Worm (Caenorhabditis elegans): ENCODE data around the gene F36H5.10.

F36H5.10 gene

ce11 chrII:1722394-1722793, 34.7 kb upstream of the F36H5.10 start, which contains the start of the genes fbxb-5 and btb-8:
Gene fbxb-5, minus strand, starts transcription at chrII:1722494.
Gene btb-8, plus strand, starts transcription at chrII:1722770.
- TF ChIP-seq unc-39 (tag; optimal IDR thresholded peaks at IDR 0.05) (no peak), egl-27 (tag; optimal IDR thresholded peaks at IDR 0.05) (no peak), ztf-1 (GFP tag; conservative IDR thresholded peaks at IDR 0.05) (no peak), mab-5 (tag; optimal IDR thresholded peaks at IDR 0.05) (no peak), nhr-21 (tag; optimal IDR thresholded peaks at IDR 0.05) (no peak), sem-4 (tag; optimal IDR thresholded peaks at IDR 0.05) (no peak), mbf-1 (tag; optimal IDR thresholded peaks at IDR 0.05) (no peak), lin-11 (tag; optimal IDR thresholded peaks at IDR 0.05) (no peak), Y55F3AM.14 (GFP tag; optimal IDR thresholded peaks at IDR 0.05) (no peak), ama-1 (optimal IDR thresholded peaks at IDR 0.05) (no peak)

DNA sequence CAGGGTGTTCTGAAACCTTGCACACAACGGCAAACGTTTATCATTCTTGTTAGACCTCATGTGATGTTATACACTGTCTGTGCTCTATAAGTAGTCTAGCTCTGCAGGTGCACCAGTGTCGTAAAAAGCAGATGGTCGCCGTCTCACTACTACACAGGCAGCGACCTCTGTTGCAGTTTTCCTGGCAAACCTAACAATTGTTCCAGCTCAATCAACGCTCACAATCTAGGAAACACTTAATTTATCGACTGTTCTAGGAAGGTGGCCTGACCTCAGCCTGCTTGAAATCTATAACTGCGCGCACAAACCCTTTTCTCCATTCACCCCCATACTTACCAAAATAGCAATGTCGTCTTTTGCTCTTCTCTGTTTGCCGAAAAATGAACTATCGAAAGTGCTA, 32.8 kb upstream of the F36H5.10 start, which contains the start of gene fbxb-11:
Gene fbxb-11, plus strand, starts transcription at position 301 of the 400 bp plus-strand sequence.
- TF ChIP-seq sem-4 (tag; optimal IDR thresholded peaks at IDR 0.05) (no peak), ztf-4 (tag; optimal IDR thresholded peaks at IDR 0.05) (no peak), ZK546.5 (tag; optimal IDR thresholded peaks at IDR 0.05) (no peak), F13H6.1 (tag; optimal IDR thresholded peaks at IDR 0.05) (no peak), lin-39 (tag; optimal IDR thresholded peaks at IDR 0.05) (no peak), mab-5 (tag; optimal IDR thresholded peaks at IDR 0.05) (no peak), alr-1 (tag; optimal IDR thresholded peaks at IDR 0.05) (no peak), egl-27 (tag; optimal IDR thresholded peaks at IDR 0.05) (no peak), snpc-4 (tag; optimal IDR thresholded peaks at IDR 0.05) (no peak), nhr-237 (tag; optimal IDR thresholded peaks at IDR 0.05) (no peak), crh-2 (tag; optimal IDR thresholded peaks at IDR 0.05) (no peak), lin-13 (GFP tag; optimal IDR thresholded peaks at IDR 0.05) (no peak), nhr-129 (tag; optimal IDR thresholded peaks at IDR 0.05) (no peak), sma-9 (GFP tag; optimal IDR thresholded peaks at IDR 0.05) (no peak), sma-9 (tag; optimal IDR thresholded peaks at IDR 0.05) (no peak), sma-3 (GFP tag; optimal IDR thresholded peaks at IDR 0.05) (no peak)

- no peak for TF ChIP-seq dmd-4 (tag; optimal IDR thresholded peaks at IDR 0.05)
- TF ChIP-seq snpc-4 (tag; optimal IDR thresholded peaks at IDR 0.05), result no peak
- no peak for TF ChIP-seq nhr-10 (tag; optimal IDR thresholded peaks at IDR 0.05)
- no peak for TF ChIP-seq ama-1 (optimal IDR thresholded peaks at IDR 0.05)
- no peak for TF ChIP-seq peb-1 (tag; optimal IDR thresholded peaks at IDR 0.05)
- no peak for TF ChIP-seq R02D3.7 (tag; optimal IDR thresholded peaks at IDR 0.05)
- TF ChIP-seq mdl-1 (tag; optimal IDR thresholded peaks at IDR 0.05), result no peak
- TF ChIP-seq ztf-4 (tag; optimal IDR thresholded peaks at IDR 0.05), result no peak
- no peak for TF ChIP-seq ceh-16 (tag; optimal IDR thresholded peaks at IDR 0.05)
- TF ChIP-seq C34F6.9 (tag; optimal IDR thresholded peaks at IDR 0.05), result no peak
- TF ChIP-seq nhr-12 (tag; optimal IDR thresholded peaks at IDR 0.05), result no peak
Measured at ce11 chrII:1725735-1726134, 31.4 kb upstream of the F36H5.10 start, which contains the start of gene F45C12.17. Gene F45C12.17, plus strand, starts transcription at chrII:1726111.

- TF ChIP-seq lin-39 (tag; optimal IDR thresholded peaks at IDR 0.05), result no peak
- no peak for TF ChIP-seq sem-4 (tag; optimal IDR thresholded peaks at IDR 0.05)
- TF ChIP-seq crh-2 (tag; optimal IDR thresholded peaks at IDR 0.05), result peak; percentile 41
- TF ChIP-seq lin-13 (GFP tag; optimal IDR thresholded peaks at IDR 0.05), result no peak
- TF ChIP-seq unc-62 (GFP tag; optimal IDR thresholded peaks at IDR 0.05), result no peak
- no peak for TF ChIP-seq peb-1 (tag; optimal IDR thresholded peaks at IDR 0.05)
- TF ChIP-seq fos-1 (tag; optimal IDR thresholded peaks at IDR 0.05), result peak; percentile 87
Measured at ce11 chrII:1728253-1728652, 28.9 kb upstream of the F36H5.10 start, which contains the start of gene btb-9. Gene btb-9, plus strand, starts transcription at chrII:1728506.

ce11 chrII:1730103-1730502, 27.0 kb upstream of the F36H5.10 start, which contains the start of gene ceh-81:
Gene ceh-81, plus strand, starts transcription at chrII:1730403.
- TF ChIP-seq crh-2 (tag; optimal IDR thresholded peaks at IDR 0.05) (no peak), C34F6.9 (tag; optimal IDR thresholded peaks at IDR 0.05) (no peak), alr-1 (tag; optimal IDR thresholded peaks at IDR 0.05) (no peak), dmd-4 (tag; optimal IDR thresholded peaks at IDR 0.05) (no peak), fos-1 (tag; optimal IDR thresholded peaks at IDR 0.05) (no peak), nhr-11 (tag; optimal IDR thresholded peaks at IDR 0.05) (no peak), unc-62 (GFP tag; optimal IDR thresholded peaks at IDR 0.05) (no peak), sem-4 (tag; optimal IDR thresholded peaks at IDR 0.05) (no peak)
